Worm (Caenorhabditis elegans) whole organism, L4 larva: Measurements from ENCODE around the gene F11C1.1.

ENCODE experiments used
- D1046.2 ChIP-seq: fragments of 200-800 bp; sonication (Bioruptor generic); IDR thresholded peaks from 2 replicates; pipeline ENCODE4 v1.3.6; 2022; ENCODE audit warnings: missing genetic modification characterization, missing compliant biosample characterization
- F26F4.8 ChIP-seq: fragments of 200-800 bp; sonication (Bioruptor generic); conservative IDR thresholded peaks from 2 replicates; pipeline ENCODE4 v1.3.6; 2022; ENCODE audit warnings: missing genetic modification characterization, missing compliant biosample characterization
- F37D6.2 ChIP-seq: sonication (generic microtip); optimal IDR thresholded peaks from 2 replicates; lab custom pipeline; 2016; ENCODE audit warnings: mild to moderate bottlenecking, missing genetic modification characterization, missing compliant biosample characterization
- F44E2.7 ChIP-seq: fragments of 200-800 bp; sonication (Bioruptor generic); IDR thresholded peaks from 2 replicates; pipeline ENCODE4 v2.1.2; 2022; ENCODE audit warnings: missing genetic modification characterization, missing compliant biosample characterization
- F49E8.2 ChIP-seq: sonication (generic microtip); optimal IDR thresholded peaks from 2 replicates; lab custom pipeline; 2016; ENCODE audit warnings: missing compliant biosample characterization, mild to moderate bottlenecking, missing genetic modification characterization, borderline replicate concordance
- Y105C5A.15 ChIP-seq: fragments of 200-800 bp; sonication (Bioruptor generic); IDR thresholded peaks from 2 replicates; pipeline ENCODE4 v1.3.6; 2022; ENCODE audit warnings: missing genetic modification characterization, missing compliant biosample characterization
- aha-1 ChIP-seq: fragments of 150-350 bp; peaks from one replicate; lab custom pipeline; 2014; ENCODE audit warnings: missing biosample characterization, missing genetic modification characterization
- aly-2 ChIP-seq: sonication (generic microtip); optimal IDR thresholded peaks from 2 replicates; lab custom pipeline; 2018; ENCODE audit warnings: missing biosample characterization, missing genetic modification characterization
- ama-1 ChIP-seq: fragments of 150-350 bp; optimal IDR thresholded peaks from 2 replicates; lab custom pipeline; 2014; ENCODE audit warnings: inconsistent platforms, mixed read lengths
- ceh-44 ChIP-seq: fragments of 200-800 bp; sonication (Bioruptor generic); IDR thresholded peaks from 2 replicates; pipeline ENCODE4 v1.3.6; 2022; ENCODE audit warnings: missing genetic modification reagents, missing genetic modification characterization, missing compliant biosample characterization
- ceh-62 ChIP-seq: sonication (generic microtip); optimal IDR thresholded peaks from 2 replicates; lab custom pipeline; 2017; ENCODE audit warnings: missing biosample characterization, missing genetic modification characterization
- ceh-82 ChIP-seq: sonication (generic microtip); optimal IDR thresholded peaks from 2 replicates; lab custom pipeline; 2017; ENCODE audit warnings: missing biosample characterization, missing genetic modification characterization
- ctbp-1 ChIP-seq: fragments of 200-800 bp; sonication (Bioruptor generic); IDR thresholded peaks from 2 replicates; pipeline ENCODE4 v1.3.6; 2022; ENCODE audit warnings: missing genetic modification reagents, missing genetic modification characterization, missing compliant biosample characterization
- daf-12 ChIP-seq: fragments of 150-350 bp; optimal IDR thresholded peaks from 2 replicates; lab custom pipeline; 2014; ENCODE audit warnings: missing biosample characterization, missing genetic modification reagents, missing genetic modification characterization
- daf-8 ChIP-seq: fragments of 200-800 bp; sonication (Bioruptor generic); IDR thresholded peaks from 2 replicates; pipeline ENCODE4 v1.3.6; 2022; ENCODE audit warnings: missing genetic modification characterization, missing compliant biosample characterization
- dmd-8 ChIP-seq: fragments of 200-800 bp; sonication (Bioruptor generic); IDR thresholded peaks from 2 replicates; pipeline ENCODE4 v1.3.6; 2022; ENCODE audit warnings: missing genetic modification characterization, missing compliant biosample characterization
- fkh-10 ChIP-seq: fragments of 150-350 bp; optimal IDR thresholded peaks from 2 replicates; lab custom pipeline; 2014; ENCODE audit warnings: missing biosample characterization, missing genetic modification reagents, missing genetic modification characterization
- fos-1 ChIP-seq: fragments of 150-350 bp; optimal IDR thresholded peaks from 2 replicates; lab custom pipeline; 2014; ENCODE audit warnings: missing biosample characterization, missing genetic modification characterization
- hlh-11 ChIP-seq: fragments of 200-800 bp; sonication (Bioruptor generic); optimal IDR thresholded peaks from 2 replicates; lab custom pipeline; 2018; ENCODE audit warnings: mild to moderate bottlenecking, missing genetic modification characterization, missing compliant biosample characterization
- hlh-30 ChIP-seq: sonication (generic microtip); optimal IDR thresholded peaks from 2 replicates; lab custom pipeline; 2017; ENCODE audit warnings: antibody characterized with exemption, mild to moderate bottlenecking, missing genetic modification characterization, missing compliant biosample characterization; ENCODE audit not compliant: insufficient read depth
- lin-1 ChIP-seq: fragments of 200-800 bp; sonication (Bioruptor generic); IDR thresholded peaks from 2 replicates; pipeline ENCODE4 v1.3.6; 2022; ENCODE audit warnings: missing genetic modification reagents, missing genetic modification characterization, missing compliant biosample characterization
- lin-38 ChIP-seq: fragments of 200-800 bp; sonication (Bioruptor generic); IDR thresholded peaks from 2 replicates; pipeline ENCODE4 v1.3.6; 2022; ENCODE audit warnings: missing genetic modification reagents, missing genetic modification characterization, missing compliant biosample characterization
- lsy-2 ChIP-seq, 2 experiments: fragments of 150-350 bp in 1 of 2; sonication (generic microtip) in 1 of 2; optimal IDR thresholded peaks; 2 replicates each; lab custom pipeline; 2014 to 2017; ENCODE audit warnings: missing biosample characterization in 2 of 2, missing genetic modification characterization in 2 of 2
- madf-5 ChIP-seq, 2 experiments: fragments of 200-800 bp; sonication (Bioruptor generic); IDR thresholded peaks; 2 replicates each; pipeline ENCODE4 v1.3.6; 2022; ENCODE audit warnings: missing compliant biosample characterization in 2 of 2, missing genetic modification characterization in 2 of 2
- madf-9 ChIP-seq: fragments of 200-800 bp; sonication (Bioruptor generic); conservative IDR thresholded peaks from 2 replicates; pipeline ENCODE4 v1.3.6; 2022; ENCODE audit warnings: missing genetic modification reagents, missing genetic modification characterization, missing compliant biosample characterization
- mdl-1 ChIP-seq, 2 experiments: fragments of 150-350 bp in 1 of 2; sonication (generic microtip) in 1 of 2; optimal IDR thresholded peaks; 2 replicates each; lab custom pipeline; 2014 to 2017; ENCODE audit warnings: missing biosample characterization in 2 of 2, missing genetic modification characterization in 2 of 2
- mdt-29 ChIP-seq: fragments of 200-800 bp; sonication (Bioruptor generic); IDR thresholded peaks from 2 replicates; pipeline ENCODE4 v1.3.6; 2022; ENCODE audit warnings: missing genetic modification reagents, missing genetic modification characterization, missing compliant biosample characterization
- mes-2 ChIP-seq: sonication (generic microtip); optimal IDR thresholded peaks from 2 replicates; lab custom pipeline; 2016; ENCODE audit warnings: missing genotype, mild to moderate bottlenecking, missing genetic modification characterization, missing compliant biosample characterization; ENCODE audit not compliant: poor library complexity, severe bottlenecking
- mxl-3 ChIP-seq: fragments of 200-800 bp; sonication (Bioruptor generic); optimal IDR thresholded peaks from 2 replicates; lab custom pipeline; 2018; ENCODE audit warnings: mild to moderate bottlenecking, missing genetic modification characterization, missing compliant biosample characterization
- nhr-10 ChIP-seq: fragments of 150-350 bp; optimal IDR thresholded peaks from 2 replicates; lab custom pipeline; 2014; ENCODE audit warnings: missing biosample characterization, missing genetic modification characterization
- nhr-11 ChIP-seq: fragments of 150-350 bp; optimal IDR thresholded peaks from 2 replicates; lab custom pipeline; 2014; ENCODE audit warnings: missing biosample characterization, missing genetic modification characterization
- nhr-25 ChIP-seq: sonication (generic microtip); optimal IDR thresholded peaks from 2 replicates; lab custom pipeline; 2017; ENCODE audit warnings: missing genetic modification characterization, mild to moderate bottlenecking, missing compliant biosample characterization, antibody characterized with exemption, moderate library complexity, borderline replicate concordance; ENCODE audit not compliant: insufficient read depth
- nhr-41 ChIP-seq: fragments of 200-800 bp; sonication (Bioruptor generic); IDR thresholded peaks from 2 replicates; pipeline ENCODE4 v1.3.6; 2022; ENCODE audit warnings: missing genetic modification reagents, missing genetic modification characterization, missing compliant biosample characterization
- nhr-48 ChIP-seq: sonication (generic microtip); optimal IDR thresholded peaks from 2 replicates; lab custom pipeline; 2016; ENCODE audit warnings: mild to moderate bottlenecking, missing genetic modification characterization, missing compliant biosample characterization
- nhr-77 ChIP-seq: fragments of 150-350 bp; optimal IDR thresholded peaks from 2 replicates; lab custom pipeline; 2014; ENCODE audit warnings: missing biosample characterization, missing genetic modification characterization
- php-3 ChIP-seq: fragments of 200-800 bp; sonication (Bioruptor generic); IDR thresholded peaks from 2 replicates; pipeline ENCODE4 v1.3.6; 2022; ENCODE audit warnings: missing genetic modification reagents, missing genetic modification characterization, missing compliant biosample characterization
- pqm-1 ChIP-seq: sonication (generic microtip); optimal IDR thresholded peaks from 2 replicates; lab custom pipeline; 2017; ENCODE audit warnings: missing biosample characterization, missing genetic modification characterization
- snpc-4 ChIP-seq: fragments of 150-350 bp; optimal IDR thresholded peaks from 2 replicates; lab custom pipeline; 2014; ENCODE audit warnings: missing biosample characterization, missing genetic modification characterization
- spr-1 ChIP-seq: sonication (generic microtip); optimal IDR thresholded peaks from 2 replicates; lab custom pipeline; 2016; ENCODE audit warnings: mild to moderate bottlenecking, missing genetic modification characterization, missing compliant biosample characterization
- spr-3 ChIP-seq: fragments of 200-800 bp; sonication (Bioruptor generic); optimal IDR thresholded peaks from 2 replicates; lab custom pipeline; 2018; ENCODE audit warnings: mild to moderate bottlenecking, missing genetic modification characterization, missing compliant biosample characterization
- tra-1 ChIP-seq: fragments of 200-800 bp; sonication (Bioruptor generic); IDR thresholded peaks from 2 replicates; pipeline ENCODE4 v1.3.6; 2022; ENCODE audit warnings: missing genetic modification reagents, missing genetic modification characterization, missing compliant biosample characterization
- unc-130 ChIP-seq: sonication (generic microtip); optimal IDR thresholded peaks from 2 replicates; lab custom pipeline; 2016; ENCODE audit warnings: missing genetic modification reagents, missing genetic modification characterization, missing compliant biosample characterization
- unc-39 ChIP-seq: sonication (generic microtip); optimal IDR thresholded peaks from 2 replicates; lab custom pipeline; 2017; ENCODE audit warnings: missing biosample characterization, missing genetic modification characterization
- unc-62 ChIP-seq, 3 experiments: fragments of 150-350 bp in 1 of 3; sonication (generic microtip); optimal IDR thresholded peaks in 2 of 3; peaks in 1 of 3; 1 replicate in 1 of 3; 2 replicates in 2 of 3; lab custom pipeline; 2014 to 2017; ENCODE audit warnings: missing biosample characterization in 3 of 3, missing genetic modification characterization in 3 of 3, missing genetic modification reagents in 3 of 3, missing genotype in 1 of 3
- zag-1 ChIP-seq: fragments of 150-350 bp; optimal IDR thresholded peaks from 2 replicates; lab custom pipeline; 2014; ENCODE audit warnings: missing biosample characterization, missing genetic modification characterization
- zip-11 ChIP-seq: fragments of 200-800 bp; sonication (Bioruptor generic); IDR thresholded peaks from 2 replicates; pipeline ENCODE4 v1.3.6; 2022; ENCODE audit warnings: missing genetic modification characterization, missing compliant biosample characterization
- ztf-11 ChIP-seq: fragments of 150-350 bp; optimal IDR thresholded peaks from 2 replicates; lab custom pipeline; 2014; ENCODE audit warnings: missing biosample characterization, missing genetic modification characterization
- ztf-7 ChIP-seq: fragments of 150-350 bp; optimal IDR thresholded peaks from 2 replicates; lab custom pipeline; 2014; ENCODE audit warnings: missing biosample characterization, missing genetic modification characterization

Gene F11C1.1

DNA sequence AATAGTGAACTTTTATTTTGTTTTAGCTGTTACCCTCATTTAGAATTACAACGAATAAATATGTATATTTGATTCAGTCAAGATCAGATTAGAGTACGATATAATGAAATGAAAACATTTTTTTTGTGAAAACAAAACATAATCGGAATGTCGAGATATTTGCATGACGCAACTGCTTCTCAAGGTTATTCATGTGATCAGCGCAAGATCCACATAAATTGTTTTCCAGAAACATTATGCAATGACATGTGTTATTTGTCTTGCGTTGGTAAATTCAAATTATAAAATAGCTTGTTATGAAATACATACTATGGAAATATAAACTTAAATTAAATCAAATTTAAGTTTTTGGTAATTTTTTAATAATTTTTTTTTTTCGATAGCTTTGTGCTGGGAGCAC, 9.2 kb upstream of the F11C1.1 start:
- no peak for TF ChIP-seq daf-12 (tag; lab: Kevin White, UChicago)
- no peak for TF ChIP-seq hlh-11 (tag; lab: Kevin White, UChicago)
- no peak for TF ChIP-seq unc-39 (tag; lab: Kevin White, UChicago)
- TF ChIP-seq spr-1 (tag; lab: Kevin White, UChicago) = no peak
- TF ChIP-seq mxl-3 (GFP tag; lab: Kevin White, UChicago) = no peak
- no peak for TF ChIP-seq nhr-48 (tag; lab: Kevin White, UChicago)
- TF ChIP-seq zag-1 (tag; lab: Kevin White, UChicago) = no peak
- TF ChIP-seq ztf-11 (tag; lab: Kevin White, UChicago) = no peak
- no peak for TF ChIP-seq F49E8.2 (tag; lab: Kevin White, UChicago)
- no peak for TF ChIP-seq ctbp-1
- peak; percentile 86 for TF ChIP-seq nhr-25 (tag; lab: Kevin White, UChicago)
- no peak for TF ChIP-seq daf-8 (GFP tag; lab: Robert Waterston, UW)
- TF ChIP-seq fkh-10 (GFP tag; lab: Kevin White, UChicago) = no peak
- TF ChIP-seq nhr-10 (tag; lab: Kevin White, UChicago) = no peak
- peak; percentile 8 for TF ChIP-seq hlh-30
- TF ChIP-seq lsy-2 (tag; optimal IDR thresholded peaks at IDR 0.05; lab: Kevin White, UChicago) = no peak

DNA sequence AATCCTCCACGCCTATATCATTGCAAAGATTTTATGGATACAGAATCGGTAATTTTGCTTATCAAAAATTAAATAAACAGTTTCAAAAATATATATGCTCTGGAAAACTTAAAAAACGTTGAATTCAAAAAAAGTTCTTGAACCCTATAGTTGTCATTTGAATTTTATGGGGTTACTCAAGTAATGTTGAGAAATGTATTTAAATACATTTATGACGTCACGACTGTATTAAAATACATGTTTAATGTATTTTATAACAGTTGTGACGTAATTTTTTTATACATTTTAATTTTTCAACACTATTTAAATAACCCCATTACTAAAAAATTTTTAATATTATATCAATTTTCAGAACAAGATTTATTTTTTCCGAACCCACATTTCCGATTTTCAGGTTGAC, 5.8 kb upstream of the F11C1.1 start:
- TF ChIP-seq Y105C5A.15 (GFP tag; lab: Robert Waterston, UW) = no peak
- no peak for TF ChIP-seq aly-2 (tag; lab: Kevin White, UChicago)
- TF ChIP-seq php-3 (GFP tag; lab: Robert Waterston, UW) = no peak
- no peak for TF ChIP-seq D1046.2 (GFP tag; lab: Robert Waterston, UW)

DNA sequence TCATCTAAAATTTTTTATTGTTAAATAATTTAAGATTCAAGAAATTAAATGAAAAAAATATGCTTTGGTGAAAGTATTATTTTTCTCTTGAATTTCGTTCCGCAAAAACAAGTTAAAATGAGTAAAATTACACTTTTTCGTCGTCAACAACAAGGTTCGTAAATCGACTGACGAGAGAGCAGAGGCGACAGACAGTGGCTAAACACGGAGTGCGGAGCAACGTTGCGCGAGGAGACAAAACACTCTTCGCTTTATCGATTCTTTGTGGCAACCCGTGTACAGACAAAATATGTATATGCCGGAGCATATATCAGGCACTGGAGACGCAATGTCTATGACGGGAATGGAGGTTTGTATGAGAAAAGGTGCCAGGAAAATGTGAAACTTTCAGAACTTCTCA, 1.2 kb downstream of the F11C1.1 start, which contains the start of gene F11C1.7:
Gene F11C1.7, plus strand, starts transcription at position 140 of the 400 bp plus-strand sequence.
- TF ChIP-seq spr-1 (tag; lab: Kevin White, UChicago) (no peak), mdl-1 (tag; optimal IDR thresholded peaks at IDR 0.05; lab: Kevin White, UChicago) (no peak), aha-1 (tag; lab: Kevin White, UChicago) (no peak), unc-130 (GFP tag; lab: Kevin White, UChicago) (no peak), tra-1 (no peak), nhr-48 (tag; lab: Kevin White, UChicago) (no peak), fos-1 (no peak), madf-5 (GFP tag; IDR thresholded peaks at IDR 0.05; lab: Robert Waterston, UW) (no peak), mdt-29 (GFP tag; lab: Robert Waterston, UW) (no peak), ztf-11 (tag; lab: Kevin White, UChicago) (no peak), nhr-11 (tag; lab: Kevin White, UChicago) (no peak), lsy-2 (tag; optimal IDR thresholded peaks at IDR 0.05; lab: Kevin White, UChicago) (peak in 1 of 2 experiments; percentile 52), nhr-77 (tag; lab: Kevin White, UChicago) (no peak), F37D6.2 (tag; lab: Kevin White, UChicago) (no peak), F26F4.8 (GFP tag; lab: Robert Waterston, UW) (no peak), pqm-1 (tag; lab: Kevin White, UChicago) (no peak), dmd-8 (GFP tag; lab: Robert Waterston, UW) (no peak), zag-1 (tag; lab: Kevin White, UChicago) (no peak), ama-1 (no peak), lin-38 (GFP tag; lab: Robert Waterston, UW) (no peak), nhr-41 (GFP tag; lab: Robert Waterston, UW) (no peak), aly-2 (tag; lab: Kevin White, UChicago) (no peak), lin-1 (GFP tag; lab: Robert Waterston, UW) (no peak), madf-9 (no peak), hlh-11 (tag; lab: Kevin White, UChicago) (peak; percentile 12), ceh-82 (tag; lab: Kevin White, UChicago) (no peak), ceh-44 (GFP tag; lab: Robert Waterston, UW) (no peak), zip-11 (GFP tag; lab: Robert Waterston, UW) (no peak), snpc-4 (tag; lab: Kevin White, UChicago) (no peak), spr-3 (GFP tag; lab: Kevin White, UChicago) (no peak), F44E2.7 (no peak), unc-62 (GFP tag; optimal IDR thresholded peaks at IDR 0.05 in 1 of 2; lab: Kevin White, UChicago) (no peak), unc-62 (tag; optimal IDR thresholded peaks at IDR 0.05; lab: Kevin White, UChicago) (no peak), ceh-62 (no peak), ztf-7 (tag; lab: Kevin White, UChicago) (no peak), daf-12 (tag; lab: Kevin White, UChicago) (no peak), mes-2 (peak; percentile 38)
